Fruit fly (Drosophila melanogaster) whole organism, embryonic: Measurements from ENCODE around the gene ECSIT.

ENCODE experiments used
- CG17361 ChIP-seq: fragments of 200-800 bp; sonication (Bioruptor generic); IDR thresholded peaks from 3 replicates; pipeline ENCODE4 v1.3.6; 2022; ENCODE audit warnings: missing biosample characterization, missing genetic modification characterization
- CG33213 ChIP-seq: fragments of 200-800 bp; sonication (Bioruptor generic); optimal IDR thresholded peaks from 3 replicates; lab custom pipeline; 2016; ENCODE audit warnings: missing biosample characterization, missing genetic modification characterization
- CG4854 ChIP-seq: fragments of 200-800 bp; sonication (Bioruptor generic); optimal IDR thresholded peaks from 2 replicates; lab custom pipeline; 2016; ENCODE audit warnings: missing biosample characterization, missing genetic modification characterization, inconsistent platforms
- CG7556 ChIP-seq: fragments of 200-800 bp; sonication (Bioruptor generic); optimal IDR thresholded peaks from 2 replicates; lab custom pipeline; 2017; ENCODE audit warnings: missing biosample characterization, mild to moderate bottlenecking, missing genetic modification characterization
- Dbx ChIP-seq: fragments of 200-800 bp; sonication (Bioruptor generic); IDR thresholded peaks from 3 replicates; pipeline ENCODE4 v1.3.6; 2022; ENCODE audit warnings: missing biosample characterization, missing genetic modification characterization
- Nf-YA ChIP-seq: fragments of 200-800 bp; sonication (Bioruptor generic); IDR thresholded peaks from 2 replicates; pipeline ENCODE4 v1.3.6; 2022; ENCODE audit warnings: missing biosample characterization, missing genetic modification characterization
- fd3F ChIP-seq: fragments of 200-800 bp; sonication (Bioruptor generic); optimal IDR thresholded peaks from 2 replicates; lab custom pipeline; 2018; ENCODE audit warnings: missing biosample characterization, mild to moderate bottlenecking, missing genetic modification characterization, moderate library complexity
- gem ChIP-seq: fragments of 200-800 bp; sonication (Bioruptor generic); optimal IDR thresholded peaks from 2 replicates; lab custom pipeline; 2019; ENCODE audit warnings: missing biosample characterization, mild to moderate bottlenecking, missing genetic modification characterization, moderate library complexity
- psq ChIP-seq: fragments of 200-800 bp; sonication (Bioruptor generic); optimal IDR thresholded peaks from 2 replicates; lab custom pipeline; 2017; ENCODE audit warnings: missing biosample characterization, missing genetic modification characterization

dm6 chr3R:5841290-5841689 is 15.1 kb upstream of the ECSIT start:
- TF ChIP-seq CG17361 (GFP tag; lab: Robert Waterston, UW) (no peak), Nf-YA (GFP tag; lab: Robert Waterston, UW) (no peak), Dbx (GFP tag; lab: Robert Waterston, UW) (no peak), psq (GFP tag; lab: Kevin White, UChicago) (no peak), CG7556 (GFP tag; lab: Kevin White, UChicago) (no peak), CG33213 (GFP tag; lab: Kevin White, UChicago) (no peak), CG4854 (GFP tag; lab: Kevin White, UChicago) (no peak), gem (no peak), fd3F (no peak)
